Worm (Caenorhabditis elegans): ENCODE results near the gene gstk-1.

gstk-1 gene

DNA sequence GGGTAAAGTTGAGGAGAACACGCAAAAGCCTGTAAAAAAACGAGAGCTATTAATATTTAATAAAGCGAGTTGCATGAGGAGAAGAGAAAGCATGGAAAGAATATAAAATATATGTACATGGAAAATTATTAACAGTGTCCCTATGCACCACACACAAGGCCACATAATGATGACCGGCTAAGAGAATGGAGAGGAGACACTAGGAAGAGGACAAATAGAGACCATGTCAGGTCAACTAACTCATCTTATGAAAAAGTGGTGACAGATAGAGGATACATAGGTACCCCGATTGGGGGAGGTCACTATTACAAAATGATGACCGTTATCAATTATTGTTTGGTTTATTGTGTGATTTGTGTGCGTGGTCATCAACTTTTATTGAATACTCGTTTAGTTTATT is 12.1 kb upstream of the gstk-1 start, which contains the start of gene fzr-1:
TSS of gene fzr-1 (minus strand) at position 29 of the 400 bp plus-strand sequence.
- TF ChIP-seq unc-62 (GFP tag; optimal IDR thresholded peaks at IDR 0.05) = no peak

DNA sequence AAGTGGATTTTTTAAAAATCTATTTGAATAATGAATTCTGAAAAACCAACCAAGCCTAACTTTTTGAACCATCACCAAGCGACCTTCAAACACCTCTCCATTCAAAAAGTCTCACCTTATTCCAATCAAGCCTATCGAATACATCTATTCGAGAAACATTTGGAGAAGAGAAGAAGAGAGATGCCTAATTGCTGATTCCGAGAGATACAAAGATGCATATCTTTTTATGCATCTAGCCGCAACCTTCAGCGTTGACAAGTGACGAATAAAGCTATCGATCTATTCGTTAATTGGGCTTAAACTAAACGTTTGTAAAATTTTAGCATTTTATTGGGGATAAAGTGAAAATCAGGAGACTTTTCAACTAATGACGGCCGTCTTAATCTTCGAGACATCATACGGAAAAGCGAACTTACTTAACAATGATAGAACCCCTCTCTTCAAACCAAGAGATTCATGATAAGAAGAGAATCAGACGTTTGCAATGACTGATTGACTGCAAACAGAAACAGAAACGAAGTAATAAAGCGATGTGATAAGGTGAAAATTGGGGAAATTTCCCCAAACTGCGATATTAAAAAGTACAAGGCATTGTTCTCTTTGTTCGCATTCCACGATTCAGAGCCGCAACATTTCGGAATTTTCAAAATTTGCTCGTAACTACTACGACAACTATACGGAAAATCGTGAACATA is 11.4 kb upstream of the gstk-1 start:
- no peak for TF ChIP-seq unc-62 (GFP tag; optimal IDR thresholded peaks at IDR 0.05)

DNA sequence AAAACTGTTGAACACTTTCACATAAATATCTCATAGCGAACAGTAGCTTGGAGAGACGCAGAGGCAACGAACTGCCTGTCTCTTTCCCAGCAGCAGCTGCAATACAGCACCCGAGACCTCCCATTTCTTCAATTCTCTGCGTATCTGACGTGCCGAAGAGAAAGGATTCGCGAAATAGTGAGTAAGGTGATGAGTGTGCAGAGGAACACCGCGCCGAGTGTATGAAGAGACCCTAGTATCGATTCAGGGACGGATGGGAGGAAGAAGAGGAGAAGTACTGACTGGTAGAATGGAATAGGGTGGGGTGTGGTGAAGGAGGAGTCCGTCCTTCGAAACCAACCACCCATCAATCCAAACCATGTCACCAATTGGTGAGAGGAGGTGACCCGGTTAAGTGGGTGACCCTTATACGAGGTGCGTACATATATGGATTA is 10.4 kb upstream of the gstk-1 start:
- no peak for TF ChIP-seq unc-62 (GFP tag; optimal IDR thresholded peaks at IDR 0.05)

DNA sequence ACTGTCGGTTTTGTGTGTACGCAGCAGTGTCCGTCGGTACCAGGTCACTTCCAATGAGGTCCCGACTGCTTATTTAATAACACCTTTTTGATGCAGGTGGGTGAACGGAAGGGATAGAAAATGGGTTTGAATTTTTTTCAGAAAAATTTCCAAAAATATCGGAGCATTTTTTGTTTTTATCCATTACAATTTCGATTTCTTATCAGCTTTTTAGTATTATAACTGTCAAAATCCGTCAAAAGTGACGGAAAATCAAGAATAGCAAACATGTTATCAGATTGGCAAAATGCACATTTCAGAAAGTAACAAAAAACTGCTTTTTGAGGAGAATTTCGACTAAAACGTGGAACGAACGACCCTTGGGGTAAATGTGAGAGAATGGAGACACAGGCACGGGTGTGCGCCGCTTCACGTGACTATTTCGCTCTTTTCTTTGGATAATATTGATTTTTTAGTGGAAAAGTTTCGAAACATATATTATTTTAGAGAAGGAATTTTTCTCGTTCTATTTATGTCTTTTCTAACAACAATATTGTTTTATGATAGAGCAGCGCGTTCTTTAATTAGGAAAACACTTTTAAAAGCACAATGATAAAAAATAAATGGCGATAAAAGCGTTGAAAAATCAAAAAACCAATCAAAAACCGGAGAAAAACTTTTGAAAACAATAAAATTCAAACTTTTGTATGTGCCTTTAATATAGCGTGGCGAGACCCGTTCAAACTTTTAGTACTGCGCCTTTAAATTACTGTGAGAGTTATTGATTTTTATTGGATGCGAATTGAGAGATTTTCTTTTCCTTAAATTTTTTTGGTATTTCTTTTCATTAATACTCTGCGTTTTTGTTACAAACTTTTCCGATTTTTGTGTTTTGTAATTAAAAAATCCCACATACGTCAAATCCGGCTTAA is 9.3 kb upstream of the gstk-1 start, which contains the start of gene sqv-8:
TSS of gene sqv-8 (plus strand) at position 51 of the 911 bp plus-strand sequence.
- no peak for TF ChIP-seq unc-62 (GFP tag; optimal IDR thresholded peaks at IDR 0.05)

DNA sequence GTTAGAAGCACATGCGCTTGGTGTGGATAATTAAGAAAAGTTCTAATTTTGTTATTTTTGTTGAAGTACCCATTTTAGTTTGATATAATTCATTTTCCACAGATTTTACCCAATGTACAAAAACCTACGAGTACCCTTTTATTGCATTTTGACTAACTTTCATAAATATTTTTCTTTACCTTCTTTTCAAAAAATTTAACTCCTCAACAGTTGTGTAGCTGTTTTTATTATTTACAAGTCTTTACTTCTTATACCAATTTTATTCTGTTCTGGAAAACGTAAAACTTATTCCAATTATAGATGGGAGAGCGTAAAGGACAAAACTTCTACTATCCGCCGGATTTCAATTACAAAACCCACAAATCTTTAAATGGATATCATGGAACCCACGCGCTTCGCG is 7.3 kb upstream of the gstk-1 start, which contains the start of gene ZK1307.9:
TSS of gene ZK1307.9 (plus strand) at position 301 of the 400 bp plus-strand sequence.
- TF ChIP-seq unc-62 (GFP tag; optimal IDR thresholded peaks at IDR 0.05) = no peak

DNA sequence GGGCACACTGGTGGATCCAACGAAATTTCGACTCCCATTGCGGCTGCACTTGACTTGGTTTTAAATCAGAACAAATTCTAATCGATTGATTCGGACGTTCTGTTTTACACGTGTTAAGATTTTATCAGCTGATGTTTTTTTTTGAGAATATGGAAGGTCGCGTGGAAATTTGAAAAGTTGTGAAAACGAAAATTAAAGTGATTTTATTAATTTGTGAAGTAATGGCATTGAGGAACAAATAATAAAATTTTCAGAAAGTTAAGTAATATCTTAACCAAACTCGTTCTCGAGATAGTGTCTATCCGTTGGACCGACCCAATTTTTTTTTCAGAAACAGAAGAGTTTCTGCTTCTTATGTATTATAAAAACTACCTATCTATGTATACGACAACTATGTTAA is 4.8 kb upstream of the gstk-1 start, which contains the start of gene ZK1307.4:
TSS of gene ZK1307.4 (minus strand) at position 101 of the 400 bp plus-strand sequence.
- no peak for TF ChIP-seq unc-62 (GFP tag; optimal IDR thresholded peaks at IDR 0.05)

DNA sequence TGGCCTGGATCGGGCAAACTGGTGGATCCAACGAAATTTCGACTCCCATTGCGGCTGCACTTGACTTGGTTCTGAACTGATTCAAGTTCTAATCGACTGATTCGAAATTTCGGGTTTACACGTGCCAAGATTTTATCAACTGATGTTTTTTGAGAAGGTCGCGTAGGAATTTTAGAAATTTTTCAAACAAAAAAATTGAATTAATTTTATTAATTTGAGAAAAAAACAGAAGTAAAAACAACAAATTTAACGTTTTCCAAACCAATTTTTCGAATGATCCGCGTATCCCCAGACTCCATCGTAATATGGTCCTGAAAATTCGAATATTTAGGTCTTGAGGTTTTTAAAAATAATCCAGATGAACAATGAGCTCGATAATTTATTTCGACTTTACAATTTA is 3.6 kb upstream of the gstk-1 start, which contains the start of gene ZK1307.3:
TSS of gene ZK1307.3 (minus strand) at position 101 of the 400 bp plus-strand sequence.
- TF ChIP-seq unc-62 (GFP tag; optimal IDR thresholded peaks at IDR 0.05) = no peak

DNA sequence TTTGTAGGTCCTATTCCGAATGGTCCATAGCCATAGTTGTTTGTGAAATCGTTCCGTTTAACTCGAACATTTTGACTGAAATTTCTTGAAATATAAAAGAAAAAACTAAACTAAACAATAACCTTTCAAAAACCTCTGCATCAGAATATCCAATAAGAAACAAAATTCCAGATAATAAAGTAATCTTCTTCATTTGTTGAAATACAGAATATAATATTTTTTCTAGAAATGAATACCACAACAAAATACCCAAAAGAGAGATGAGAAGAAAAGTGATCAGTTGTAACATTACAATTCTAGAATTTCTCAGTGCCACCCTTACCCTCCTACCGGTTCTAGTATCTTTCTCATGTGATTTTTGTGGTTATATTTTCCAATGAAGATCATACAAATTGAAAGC is 2.8 kb upstream of the gstk-1 start, which contains the start of gene ZK1307.2:
TSS of gene ZK1307.2 (minus strand) at position 274 of the 400 bp plus-strand sequence.
- TF ChIP-seq unc-62 (GFP tag; optimal IDR thresholded peaks at IDR 0.05) = no peak

DNA sequence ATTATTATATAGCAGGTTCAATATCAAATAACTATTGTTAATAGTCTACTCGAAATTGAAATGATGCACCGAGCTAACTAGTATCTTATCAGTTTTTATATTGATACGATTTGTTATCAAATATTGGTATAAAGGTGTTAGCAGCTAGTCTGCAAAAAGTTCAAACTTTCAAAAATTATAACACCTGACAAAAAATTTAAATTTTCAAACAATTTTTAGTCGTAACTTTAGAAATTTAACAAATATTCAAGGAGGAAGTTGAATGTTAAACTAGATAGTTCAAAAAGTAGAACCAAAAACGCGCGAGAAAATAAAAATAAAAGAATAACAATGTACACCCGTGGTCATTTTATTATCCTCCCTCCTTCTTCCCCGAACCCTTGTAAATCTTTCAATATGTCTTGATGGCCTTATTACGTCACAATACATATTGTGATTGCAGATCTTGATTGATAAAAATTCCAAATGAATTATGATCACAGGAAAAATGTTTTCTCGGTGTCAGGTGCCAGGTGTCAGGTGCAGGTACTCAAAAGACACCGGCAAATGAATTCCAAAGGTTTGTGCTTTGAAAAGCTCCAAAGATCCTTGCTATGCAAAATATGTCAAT is 870 bp upstream of the gstk-1 start, which contains the start of gene ZK1307.1:
TSS of gene ZK1307.1 (minus strand) at position 51 of the 610 bp plus-strand sequence.
- no peak for TF ChIP-seq unc-62 (GFP tag; optimal IDR thresholded peaks at IDR 0.05)

DNA sequence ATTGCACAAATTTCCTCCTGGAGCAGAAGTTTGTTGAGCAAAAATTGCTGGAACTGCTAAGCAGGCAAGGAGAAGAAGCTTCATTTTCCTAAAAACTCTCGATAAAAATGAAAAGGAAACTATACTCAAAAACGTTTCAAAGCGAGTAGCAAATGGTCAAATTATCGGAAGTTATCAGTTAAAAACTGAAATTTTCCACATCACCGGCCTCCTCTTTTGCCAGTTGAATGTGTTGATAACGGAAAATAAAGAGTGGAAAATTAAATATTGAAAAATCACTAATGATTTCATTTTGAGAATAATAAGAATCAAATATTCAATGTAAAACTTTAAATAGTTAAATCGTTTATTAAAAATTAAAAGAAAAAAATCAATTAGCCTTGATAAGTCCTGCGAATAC is 2.4 kb downstream of the gstk-1 start, which contains the start of gene ZK1320.2:
TSS of gene ZK1320.2 (minus strand) at position 88 of the 400 bp plus-strand sequence.
- TF ChIP-seq unc-62 (GFP tag; optimal IDR thresholded peaks at IDR 0.05) = no peak

DNA sequence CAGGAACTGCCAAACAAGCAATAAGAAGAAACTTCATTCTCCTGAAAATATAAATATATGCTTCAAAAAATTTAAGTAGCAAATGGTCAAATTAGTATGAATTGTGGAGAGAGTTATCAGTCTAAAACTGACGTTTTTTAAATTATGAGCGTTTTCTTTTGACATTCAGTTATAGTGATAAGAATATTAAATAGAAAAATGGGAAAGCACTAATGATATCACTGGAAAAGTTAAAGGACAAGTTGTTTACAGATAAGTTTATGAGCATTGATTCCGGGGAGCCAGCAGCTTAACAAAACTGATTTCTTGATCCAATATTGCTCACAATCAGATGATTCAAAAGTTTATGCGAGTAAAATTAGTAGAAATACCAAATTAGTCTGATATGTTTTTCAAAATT is 3.9 kb downstream of the gstk-1 start, which contains the start of gene ZK1320.3:
TSS of gene ZK1320.3 (minus strand) at position 41 of the 400 bp plus-strand sequence.
- no peak for TF ChIP-seq unc-62 (GFP tag; optimal IDR thresholded peaks at IDR 0.05)

DNA sequence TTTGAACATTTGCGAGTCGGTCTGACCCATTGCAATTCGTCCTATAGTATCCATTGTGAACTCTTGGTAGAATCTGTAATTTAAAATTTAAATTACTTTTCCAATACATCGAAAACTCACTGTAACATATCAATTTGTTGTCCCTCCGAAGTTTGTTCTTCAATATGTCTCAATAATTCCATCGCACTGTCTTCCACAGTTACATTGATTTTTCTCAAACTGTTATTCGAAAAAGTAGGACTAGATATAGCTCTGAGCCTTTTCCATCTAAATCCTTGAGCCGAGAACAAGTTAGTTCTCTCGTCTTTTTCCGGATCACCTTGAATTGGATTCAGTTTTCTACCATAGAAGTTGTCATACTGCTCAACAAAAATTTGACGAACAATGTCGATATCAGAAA is 5.7 kb downstream of the gstk-1 start:
- TF ChIP-seq unc-62 (GFP tag; optimal IDR thresholded peaks at IDR 0.05) = no peak

DNA sequence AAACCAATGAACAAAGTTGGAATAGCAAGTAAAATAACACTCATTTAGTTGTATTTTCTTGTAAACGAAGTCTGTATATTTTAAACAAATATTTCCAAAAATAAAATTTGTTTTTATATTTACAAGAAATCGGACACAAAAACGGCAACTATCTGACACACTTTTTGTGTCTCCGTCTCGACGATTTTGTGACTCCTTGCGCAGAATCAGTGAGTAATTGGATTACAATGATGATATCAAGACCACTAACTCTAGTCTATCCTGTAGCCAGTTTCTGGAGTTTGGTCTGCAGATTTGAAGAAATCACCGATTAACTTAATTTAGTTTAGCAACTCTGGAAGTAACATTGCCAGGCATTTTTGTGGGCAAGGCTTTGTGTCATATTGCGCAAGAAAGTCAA is 6.3 kb downstream of the gstk-1 start, which contains the start of gene cyp-13A10:
TSS of gene cyp-13A10 (minus strand) at position 88 of the 400 bp plus-strand sequence.
- TF ChIP-seq unc-62 (GFP tag; optimal IDR thresholded peaks at IDR 0.05) = no peak

DNA sequence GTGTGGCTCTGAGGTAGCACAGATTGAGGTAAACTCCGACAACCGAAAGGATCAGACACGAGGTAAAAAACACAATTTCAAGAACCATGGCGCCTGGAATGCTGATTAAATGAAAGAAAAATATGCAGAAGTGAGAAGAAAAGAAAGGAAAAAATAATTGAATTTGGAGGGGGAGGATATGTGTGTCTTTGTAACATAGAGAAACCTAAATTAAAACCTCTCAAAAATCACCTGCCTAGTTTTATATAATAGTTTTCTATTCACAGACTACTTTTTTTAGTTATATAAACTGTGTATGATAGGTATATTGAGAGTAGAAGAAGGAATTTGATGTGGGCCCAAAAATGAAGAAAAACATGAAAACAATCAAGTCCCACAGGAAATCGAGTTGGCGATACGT is 9.1 kb downstream of the gstk-1 start, which contains the start of gene ZK1320.5:
TSS of gene ZK1320.5 (minus strand) at position 101 of the 400 bp plus-strand sequence.
- no peak for TF ChIP-seq unc-62 (GFP tag; optimal IDR thresholded peaks at IDR 0.05)

DNA sequence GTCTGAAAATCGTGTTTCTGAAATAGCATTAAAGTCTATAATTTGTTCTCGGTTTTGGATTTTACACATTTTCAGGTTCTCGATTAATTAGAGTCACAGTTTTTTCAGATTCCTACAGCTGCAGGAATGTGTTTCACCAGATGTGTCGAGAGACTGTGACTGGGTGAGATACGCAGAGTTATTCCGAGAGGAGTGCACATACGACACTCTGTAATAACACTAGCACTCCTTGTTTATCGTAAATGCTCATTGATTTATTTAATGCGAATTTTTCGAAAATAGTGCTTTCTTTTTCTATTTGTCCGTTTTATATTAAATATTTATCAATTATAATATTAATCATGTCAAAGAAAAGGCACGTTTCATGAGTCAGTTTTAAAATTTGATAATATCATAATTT is 10.9 kb downstream of the gstk-1 start, which contains the start of gene ZK1320.11:
TSS of gene ZK1320.11 (plus strand) at position 243 of the 400 bp plus-strand sequence.
- TF ChIP-seq unc-62 (GFP tag; optimal IDR thresholded peaks at IDR 0.05) = no peak

Data from whole organism, dauer.